Fruit fly (Drosophila melanogaster) whole organism, prepupa: Measurements from ENCODE around the gene CG8202.

Experiments used
- Blimp-1 ChIP-seq: fragments of 200-800 bp; sonication (Bioruptor generic); optimal IDR thresholded peaks from 3 replicates; lab custom pipeline; 2017; ENCODE audit warnings: missing biosample characterization, missing genetic modification characterization, mild to moderate bottlenecking, moderate library complexity, missing genetic modification reagents
- CG10631 ChIP-seq: fragments of 200-800 bp; sonication (Bioruptor generic); optimal IDR thresholded peaks from 2 replicates; lab custom pipeline; 2016; ENCODE audit warnings: missing biosample characterization, missing genetic modification characterization
- CG10669 ChIP-seq: fragments of 200-800 bp; sonication (Bioruptor generic); optimal IDR thresholded peaks from 3 replicates; lab custom pipeline; 2018; ENCODE audit warnings: missing biosample characterization, mild to moderate bottlenecking, missing genetic modification characterization, moderate library complexity
- CG11762 ChIP-seq: fragments of 200-800 bp; sonication (Bioruptor generic); optimal IDR thresholded peaks from 3 replicates; lab custom pipeline; 2016; ENCODE audit warnings: missing biosample characterization, missing genetic modification characterization; ENCODE audit not compliant: insufficient read depth
- CG1621 ChIP-seq: fragments of 200-800 bp; sonication (Bioruptor generic); optimal IDR thresholded peaks from 3 replicates; lab custom pipeline; 2018; ENCODE audit warnings: missing biosample characterization, mild to moderate bottlenecking, missing genetic modification characterization
- CG3032 ChIP-seq: fragments of 200-800 bp; optimal IDR thresholded peaks from 2 replicates; lab custom pipeline; 2019; ENCODE audit warnings: missing biosample characterization, mild to moderate bottlenecking, missing genetic modification characterization, moderate library complexity
- CG32006 ChIP-seq: fragments of 200-800 bp; sonication (Bioruptor generic); optimal IDR thresholded peaks from 3 replicates; lab custom pipeline; 2017; ENCODE audit warnings: missing biosample characterization, mild to moderate bottlenecking, missing genetic modification characterization
- CG34406 ChIP-seq: fragments of 200-800 bp; sonication (Bioruptor generic); optimal IDR thresholded peaks from 3 replicates; lab custom pipeline; 2016; ENCODE audit warnings: missing biosample characterization, missing genetic modification characterization
- CG4318 ChIP-seq: fragments of 200-800 bp; sonication (Bioruptor generic); optimal IDR thresholded peaks from 3 replicates; lab custom pipeline; 2017; ENCODE audit warnings: missing biosample characterization, mild to moderate bottlenecking, missing genetic modification characterization
- CG6163 ChIP-seq: fragments of 200-800 bp; sonication (Bioruptor generic); IDR thresholded peaks from 3 replicates; pipeline ENCODE4 v1.3.6; 2022; ENCODE audit warnings: missing biosample characterization, missing genetic modification characterization
- CG6276 ChIP-seq: fragments of 200-800 bp; sonication (Bioruptor generic); optimal IDR thresholded peaks from 2 replicates; lab custom pipeline; 2017; ENCODE audit warnings: missing biosample characterization, mild to moderate bottlenecking, missing genetic modification characterization
- CG6792 ChIP-seq: fragments of 200-800 bp; sonication (Bioruptor generic); optimal IDR thresholded peaks from 3 replicates; lab custom pipeline; 2016; ENCODE audit warnings: missing biosample characterization, missing genetic modification characterization
- CG6808 ChIP-seq: fragments of 200-800 bp; sonication (Bioruptor generic); optimal IDR thresholded peaks from 3 replicates; lab custom pipeline; 2017; ENCODE audit warnings: missing biosample characterization, missing genetic modification characterization, mild to moderate bottlenecking, moderate library complexity, missing genetic modification reagents
- CG7368 ChIP-seq: fragments of 200-800 bp; sonication (Bioruptor generic); optimal IDR thresholded peaks from 3 replicates; lab custom pipeline; 2016; ENCODE audit warnings: missing biosample characterization, missing genetic modification characterization
- CG8119 ChIP-seq: fragments of 200-800 bp; sonication (Bioruptor generic); IDR thresholded peaks from 3 replicates; pipeline ENCODE4 v1.3.6; 2022; ENCODE audit warnings: missing biosample characterization, missing genetic modification characterization
- Eip75B ChIP-seq: fragments of 200-800 bp; sonication (Bioruptor generic); optimal IDR thresholded peaks from 3 replicates; lab custom pipeline; 2016; ENCODE audit warnings: missing biosample characterization, missing genetic modification characterization
- Eip78C ChIP-seq: fragments of 200-800 bp; sonication (Bioruptor generic); peaks from one replicate; lab custom pipeline; 2016; ENCODE audit warnings: missing biosample characterization, missing genetic modification characterization
- Eip93F ChIP-seq: fragments of 200-800 bp; sonication (Bioruptor generic); optimal IDR thresholded peaks from 2 replicates; lab custom pipeline; 2016; ENCODE audit warnings: missing biosample characterization, mild to moderate bottlenecking, missing genetic modification characterization
- Ets21C ChIP-seq: fragments of 200-800 bp; sonication (Bioruptor generic); optimal IDR thresholded peaks from 3 replicates; lab custom pipeline; 2016; ENCODE audit warnings: missing biosample characterization, missing genetic modification characterization
- Ets96B ChIP-seq: fragments of 200-800 bp; optimal IDR thresholded peaks from 2 replicates; lab custom pipeline; 2019; ENCODE audit warnings: missing biosample characterization, mild to moderate bottlenecking, missing genetic modification characterization, moderate library complexity
- Hr4 ChIP-seq: fragments of 200-800 bp; sonication (Bioruptor generic); optimal IDR thresholded peaks from 3 replicates; lab custom pipeline; 2016; ENCODE audit warnings: missing biosample characterization, missing genetic modification characterization
- Lpt ChIP-seq: fragments of 200-800 bp; sonication (Bioruptor generic); optimal IDR thresholded peaks from 3 replicates; lab custom pipeline; 2016; ENCODE audit warnings: missing biosample characterization, missing genetic modification characterization
- Met ChIP-seq: fragments of 200-800 bp; sonication (Bioruptor generic); optimal IDR thresholded peaks from 3 replicates; lab custom pipeline; 2016; ENCODE audit warnings: missing biosample characterization, missing genetic modification characterization
- OdsH ChIP-seq: fragments of 200-800 bp; sonication (Bioruptor generic); optimal IDR thresholded peaks from 3 replicates; lab custom pipeline; 2016; ENCODE audit warnings: missing biosample characterization, missing genetic modification characterization
- Sox102F ChIP-seq: fragments of 200-800 bp; sonication (Bioruptor generic); optimal IDR thresholded peaks from 2 replicates; lab custom pipeline; 2016; ENCODE audit warnings: missing biosample characterization, mild to moderate bottlenecking, missing genetic modification characterization
- Sox14 ChIP-seq: fragments of 200-800 bp; sonication (Bioruptor generic); optimal IDR thresholded peaks from 3 replicates; lab custom pipeline; 2016; ENCODE audit warnings: missing biosample characterization, missing genetic modification characterization
- achi ChIP-seq: fragments of 200-800 bp; sonication (Bioruptor generic); optimal IDR thresholded peaks from 3 replicates; lab custom pipeline; 2016; ENCODE audit warnings: missing biosample characterization, missing genetic modification characterization
- acj6 ChIP-seq: fragments of 200-800 bp; sonication (Bioruptor generic); optimal IDR thresholded peaks from 3 replicates; lab custom pipeline; 2016; ENCODE audit warnings: missing biosample characterization, missing genetic modification characterization
- cyc ChIP-seq: fragments of 200-800 bp; sonication (Bioruptor generic); optimal IDR thresholded peaks from 3 replicates; lab custom pipeline; 2016; ENCODE audit warnings: missing biosample characterization, missing genetic modification characterization
- dsx ChIP-seq: fragments of 200-800 bp; optimal IDR thresholded peaks from 3 replicates; lab custom pipeline; 2019; ENCODE audit warnings: missing biosample characterization, mild to moderate bottlenecking, missing genetic modification characterization, moderate library complexity; ENCODE audit not compliant: poor library complexity, severe bottlenecking
- esn ChIP-seq: fragments of 200-800 bp; sonication (Bioruptor generic); optimal IDR thresholded peaks from 2 replicates; lab custom pipeline; 2016; ENCODE audit warnings: missing biosample characterization, mild to moderate bottlenecking, missing genetic modification characterization, moderate library complexity
- fd85E ChIP-seq: fragments of 200-800 bp; sonication (Bioruptor generic); optimal IDR thresholded peaks from 3 replicates; lab custom pipeline; 2016; ENCODE audit warnings: missing biosample characterization, missing genetic modification characterization
- lz ChIP-seq: fragments of 200-800 bp; sonication (Bioruptor generic); optimal IDR thresholded peaks from 3 replicates; lab custom pipeline; 2016; ENCODE audit warnings: missing biosample characterization, missing genetic modification characterization
- net ChIP-seq: fragments of 200-800 bp; sonication (Bioruptor generic); optimal IDR thresholded peaks from 3 replicates; lab custom pipeline; 2016; ENCODE audit warnings: missing biosample characterization, missing genetic modification characterization
- pdm3 ChIP-seq: fragments of 200-800 bp; sonication (Bioruptor generic); optimal IDR thresholded peaks from 3 replicates; lab custom pipeline; 2016; ENCODE audit warnings: missing biosample characterization, missing genetic modification characterization
- salr ChIP-seq, 2 experiments: fragments of 200-800 bp; sonication (Bioruptor generic); optimal IDR thresholded peaks; 3 replicates each; lab custom pipeline; 2016 to 2018; ENCODE audit warnings: missing biosample characterization in 2 of 2, missing genetic modification characterization in 2 of 2, mild to moderate bottlenecking in 1 of 2
- spab ChIP-seq: fragments of 200-800 bp; sonication (Bioruptor generic); optimal IDR thresholded peaks from 2 replicates; lab custom pipeline; 2017; ENCODE audit warnings: missing biosample characterization, mild to moderate bottlenecking, missing genetic modification characterization, missing genetic modification reagents
- ss ChIP-seq, 2 experiments: fragments of 200-800 bp; sonication (Bioruptor generic); optimal IDR thresholded peaks; 2 replicates in 1 of 2; 3 replicates in 1 of 2; lab custom pipeline; 2017 to 2018; ENCODE audit warnings: mild to moderate bottlenecking in 2 of 2, missing biosample characterization in 2 of 2, missing genetic modification characterization in 2 of 2, moderate library complexity in 1 of 2
- svp ChIP-seq: fragments of 200-800 bp; sonication (Bioruptor generic); peaks from one replicate; lab custom pipeline; 2016; ENCODE audit warnings: missing biosample characterization, missing genetic modification characterization
- vri ChIP-seq: fragments of 200-800 bp; sonication (Bioruptor generic); optimal IDR thresholded peaks from 3 replicates; lab custom pipeline; 2016; ENCODE audit warnings: missing biosample characterization, mild to moderate bottlenecking, missing genetic modification characterization

The CG8202 gene

dm6 chr3R:8729542-8729941, 2.3 kb upstream of the CG8202 start, which contains the start of gene ranshi:
TSS of gene ranshi (minus strand) at chr3R:8729693.
- TF ChIP-seq CG34406 (GFP tag; lab: Kevin White, UChicago): no peak
- TF ChIP-seq lz: no peak
- no peak for TF ChIP-seq CG6276
- no peak for TF ChIP-seq CG32006 (GFP tag; lab: Kevin White, UChicago)
- TF ChIP-seq OdsH: no peak

dm6 chr3R:8739161-8739783, 7.4 kb downstream of the CG8202 start:
- TF ChIP-seq Sox14: no peak
- TF ChIP-seq CG11762 (GFP tag; lab: Kevin White, UChicago): no peak
- TF ChIP-seq spab: peak; percentile 6
- peak; percentile 6 for TF ChIP-seq CG10669 (GFP tag; lab: Kevin White, UChicago)
- TF ChIP-seq Blimp-1 (GFP tag; lab: Kevin White, UChicago): no peak
- TF ChIP-seq Hr4 (GFP tag; lab: Kevin White, UChicago): no peak
- peak; percentile 16 for TF ChIP-seq Eip78C (GFP tag; lab: Kevin White, UChicago)
- TF ChIP-seq CG32006 (GFP tag; lab: Kevin White, UChicago): no peak
- peak in 1 of 2 experiments; percentile 25 for TF ChIP-seq ss (GFP tag; optimal IDR thresholded peaks at IDR 0.05; lab: Kevin White, UChicago)
- no peak for TF ChIP-seq net (GFP tag; lab: Kevin White, UChicago)
- no peak for TF ChIP-seq Ets21C (GFP tag; lab: Kevin White, UChicago)
- no peak for TF ChIP-seq CG10631 (GFP tag; lab: Kevin White, UChicago)
- no peak for TF ChIP-seq CG7368 (GFP tag; lab: Kevin White, UChicago)
- no peak for TF ChIP-seq CG6163 (GFP tag; lab: Robert Waterston, UW)
- TF ChIP-seq CG34406 (GFP tag; lab: Kevin White, UChicago): no peak
- TF ChIP-seq cyc (GFP tag; lab: Kevin White, UChicago): no peak
- no peak for TF ChIP-seq vri
- peak; percentile 48 for TF ChIP-seq svp (GFP tag; lab: Kevin White, UChicago)
- TF ChIP-seq pdm3 (GFP tag; lab: Kevin White, UChicago): no peak
- TF ChIP-seq dsx (GFP tag; lab: Kevin White, UChicago): no peak
- TF ChIP-seq CG6808 (GFP tag; lab: Kevin White, UChicago): peak; percentile 27
- TF ChIP-seq Sox102F (GFP tag; lab: Kevin White, UChicago): no peak
- no peak for TF ChIP-seq acj6 (GFP tag; lab: Kevin White, UChicago)
- no peak for TF ChIP-seq CG4318 (GFP tag; lab: Kevin White, UChicago)
- no peak for TF ChIP-seq CG1621
- peak; percentile 33 for TF ChIP-seq esn (GFP tag; lab: Kevin White, UChicago)
- peak; percentile 48 for TF ChIP-seq Ets96B
- no peak for TF ChIP-seq CG3032 (tag; lab: Kevin White, UChicago)
- no peak for TF ChIP-seq CG6792
- TF ChIP-seq CG8119 (GFP tag; lab: Robert Waterston, UW): no peak
- peak; percentile 27 for TF ChIP-seq Eip75B (GFP tag; lab: Kevin White, UChicago)
- TF ChIP-seq salr (GFP tag; optimal IDR thresholded peaks at IDR 0.05; lab: Kevin White, UChicago): no peak
- TF ChIP-seq Eip93F (GFP tag; lab: Kevin White, UChicago): no peak
- TF ChIP-seq achi: peak; percentile 3
- peak; percentile 24 for TF ChIP-seq Met (GFP tag; lab: Kevin White, UChicago)
- TF ChIP-seq Lpt (GFP tag; lab: Kevin White, UChicago): no peak
- no peak for TF ChIP-seq lz
- no peak for TF ChIP-seq CG6276
- TF ChIP-seq fd85E: no peak
